Fruit fly (Drosophila melanogaster) whole organism, embryonic: ENCODE measurements around the gene CG1998.

ENCODE experiments used
- Antp ChIP-seq: fragments of 200-800 bp; sonication (Bioruptor generic); optimal IDR thresholded peaks from 3 replicates; lab custom pipeline; 2016; ENCODE audit warnings: missing biosample characterization, missing genetic modification characterization
- CG10267 ChIP-seq: fragments of 200-800 bp; sonication (Bioruptor generic); optimal IDR thresholded peaks from 2 replicates; lab custom pipeline; 2018; ENCODE audit warnings: missing biosample characterization, mild to moderate bottlenecking, missing genetic modification characterization, moderate library complexity
- CG10543 ChIP-seq: fragments of 200-800 bp; sonication (Bioruptor generic); optimal IDR thresholded peaks from 3 replicates; lab custom pipeline; 2017; ENCODE audit warnings: missing biosample characterization, mild to moderate bottlenecking, missing genetic modification characterization, moderate library complexity
- CG12104 ChIP-seq: fragments of 200-800 bp; sonication (Bioruptor generic); optimal IDR thresholded peaks from 3 replicates; lab custom pipeline; 2016; ENCODE audit warnings: missing biosample characterization, missing genetic modification characterization
- CG12659 ChIP-seq: fragments of 200-800 bp; sonication (Bioruptor generic); optimal IDR thresholded peaks from 3 replicates; lab custom pipeline; 2017; ENCODE audit warnings: mild to moderate bottlenecking, missing biosample characterization, missing genetic modification reagents, missing genetic modification characterization
- CG14710 ChIP-seq: fragments of 200-800 bp; sonication (Bioruptor generic); optimal IDR thresholded peaks from 3 replicates; lab custom pipeline; 2019; ENCODE audit warnings: missing biosample characterization, mild to moderate bottlenecking, missing genetic modification characterization, moderate library complexity
- CG17802 ChIP-seq: fragments of 200-800 bp; sonication (Bioruptor generic); optimal IDR thresholded peaks from 2 replicates; lab custom pipeline; 2018; ENCODE audit warnings: missing biosample characterization, mild to moderate bottlenecking, missing genetic modification characterization, moderate library complexity
- CG1832 ChIP-seq: fragments of 200-800 bp; sonication (Bioruptor generic); optimal IDR thresholded peaks from 2 replicates; lab custom pipeline; 2017; ENCODE audit warnings: missing biosample characterization, mild to moderate bottlenecking, missing genetic modification characterization, inconsistent platforms
- CG18764 ChIP-seq: fragments of 200-800 bp; sonication (Bioruptor generic); optimal IDR thresholded peaks from 3 replicates; lab custom pipeline; 2016; ENCODE audit warnings: missing biosample characterization, missing genetic modification characterization
- CG2120 ChIP-seq: fragments of 200-800 bp; sonication (Bioruptor generic); optimal IDR thresholded peaks from 3 replicates; lab custom pipeline; 2016; ENCODE audit warnings: missing biosample characterization, missing genetic modification characterization
- CG30020 ChIP-seq: fragments of 200-800 bp; optimal IDR thresholded peaks from 2 replicates; lab custom pipeline; 2019; ENCODE audit warnings: missing biosample characterization, mild to moderate bottlenecking, missing genetic modification characterization, moderate library complexity
- CG31388 ChIP-seq: fragments of 200-800 bp; sonication (Bioruptor generic); optimal IDR thresholded peaks from 2 replicates; lab custom pipeline; 2016; ENCODE audit warnings: missing biosample characterization, missing genetic modification characterization
- CG32532 ChIP-seq: fragments of 200-800 bp; sonication (Bioruptor generic); IDR thresholded peaks from 2 replicates; pipeline ENCODE4 v1.3.6; 2022; ENCODE audit warnings: missing biosample characterization, missing genetic modification characterization
- CG4282 ChIP-seq: fragments of 200-800 bp; sonication (Bioruptor generic); optimal IDR thresholded peaks from 2 replicates; lab custom pipeline; 2016; ENCODE audit warnings: missing biosample characterization, missing genetic modification characterization
- CG4820 ChIP-seq: fragments of 200-800 bp; sonication (Bioruptor generic); optimal IDR thresholded peaks from 3 replicates; lab custom pipeline; 2016; ENCODE audit warnings: missing biosample characterization, missing genetic modification characterization
- CG6272 ChIP-seq: fragments of 200-800 bp; sonication (Bioruptor generic); IDR thresholded peaks from 2 replicates; pipeline ENCODE4 v1.3.6; 2022; ENCODE audit warnings: missing biosample characterization, missing genetic modification characterization
- CG9437 ChIP-seq: fragments of 200-800 bp; sonication (Bioruptor generic); optimal IDR thresholded peaks from 2 replicates; lab custom pipeline; 2018; ENCODE audit warnings: missing biosample characterization, mild to moderate bottlenecking, missing genetic modification characterization
- CG9609 ChIP-seq: fragments of 200-800 bp; sonication (Bioruptor generic); optimal IDR thresholded peaks from 3 replicates; lab custom pipeline; 2016; ENCODE audit warnings: missing biosample characterization, missing genetic modification characterization
- CG9797 ChIP-seq: fragments of 200-800 bp; sonication (Bioruptor generic); optimal IDR thresholded peaks from 3 replicates; lab custom pipeline; 2018; ENCODE audit warnings: missing biosample characterization, mild to moderate bottlenecking, missing genetic modification characterization
- CHES-1-like ChIP-seq: fragments of 200-800 bp; sonication (Bioruptor generic); optimal IDR thresholded peaks from 2 replicates; lab custom pipeline; 2016; ENCODE audit warnings: missing biosample characterization, missing genetic modification characterization
- Dad ChIP-seq: fragments of 200-800 bp; sonication (Bioruptor generic); optimal IDR thresholded peaks from 3 replicates; lab custom pipeline; 2016; ENCODE audit warnings: missing biosample characterization, missing genetic modification characterization
- ERR ChIP-seq: fragments of 200-800 bp; sonication (Bioruptor generic); optimal IDR thresholded peaks from 2 replicates; lab custom pipeline; 2016; ENCODE audit warnings: missing biosample characterization, missing genetic modification characterization
- Ets65A ChIP-seq: fragments of 200-800 bp; sonication (Bioruptor generic); peaks from one replicate; lab custom pipeline; 2016; ENCODE audit warnings: missing biosample characterization, missing genetic modification characterization
- HLHmδ ChIP-seq: fragments of 200-800 bp; sonication (Bioruptor generic); optimal IDR thresholded peaks from 2 replicates; lab custom pipeline; 2018; ENCODE audit warnings: missing biosample characterization, mild to moderate bottlenecking, missing genetic modification characterization, moderate library complexity
- Mad ChIP-seq: fragments of 200-800 bp; sonication (Bioruptor generic); optimal IDR thresholded peaks from 2 replicates; lab custom pipeline; 2016; ENCODE audit warnings: missing biosample characterization, missing genetic modification characterization
- Myb ChIP-seq: fragments of 200-800 bp; sonication (Bioruptor generic); optimal IDR thresholded peaks from 2 replicates; lab custom pipeline; 2016; ENCODE audit warnings: missing biosample characterization, missing genetic modification characterization
- Opbp ChIP-seq: fragments of 200-800 bp; sonication (Bioruptor generic); IDR thresholded peaks from 3 replicates; pipeline ENCODE4 v1.3.6; 2022; ENCODE audit warnings: missing biosample characterization, missing genetic modification characterization; ENCODE audit not compliant: partially characterized antibody
- Ptx1 ChIP-seq: fragments of 200-800 bp; sonication (Bioruptor generic); IDR thresholded peaks from 2 replicates; pipeline ENCODE4 v1.3.6; 2022; ENCODE audit warnings: missing biosample characterization, missing genetic modification characterization
- Sox100B ChIP-seq: fragments of 200-800 bp; sonication (Bioruptor generic); optimal IDR thresholded peaks from 3 replicates; lab custom pipeline; 2018; ENCODE audit warnings: missing biosample characterization, mild to moderate bottlenecking, missing genetic modification characterization
- aop ChIP-seq: fragments of 200-800 bp; sonication (Bioruptor generic); IDR thresholded peaks from 2 replicates; pipeline ENCODE4 v1.3.6; 2022; ENCODE audit warnings: missing biosample characterization, missing genetic modification characterization
- cg ChIP-seq: fragments of 200-800 bp; sonication (Bioruptor generic); optimal IDR thresholded peaks from 3 replicates; lab custom pipeline; 2019; ENCODE audit warnings: missing biosample characterization, mild to moderate bottlenecking, missing genetic modification characterization, moderate library complexity
- ci ChIP-seq: fragments of 200-800 bp; sonication (Bioruptor generic); IDR thresholded peaks from 3 replicates; pipeline ENCODE4 v1.3.6; 2022; ENCODE audit warnings: missing biosample characterization, missing genetic modification characterization
- dpn ChIP-seq, 2 experiments: fragments of 200-800 bp; sonication (Bioruptor generic); optimal IDR thresholded peaks; 3 replicates each; lab custom pipeline; 2016; ENCODE audit warnings: missing biosample characterization in 2 of 2, missing genetic modification characterization in 2 of 2
- eve ChIP-seq, 2 experiments: fragments of >200 bp; optimal IDR thresholded peaks; 2 replicates each; lab custom pipeline; 2017; ENCODE audit warnings: missing biosample characterization in 2 of 2, missing genetic modification characterization in 2 of 2
- fd102C ChIP-seq: fragments of 200-800 bp; sonication (Bioruptor generic); optimal IDR thresholded peaks from 2 replicates; lab custom pipeline; 2018; ENCODE audit warnings: missing biosample characterization, mild to moderate bottlenecking, missing genetic modification characterization, moderate library complexity
- fd64A ChIP-seq: fragments of 200-800 bp; sonication (Bioruptor generic); optimal IDR thresholded peaks from 3 replicates; lab custom pipeline; 2018; ENCODE audit warnings: missing biosample characterization, mild to moderate bottlenecking, missing genetic modification characterization
- ken ChIP-seq: fragments of 200-800 bp; sonication (Bioruptor generic); IDR thresholded peaks from 3 replicates; pipeline ENCODE4 v1.3.6; 2022; ENCODE audit warnings: missing biosample characterization, missing genetic modification characterization
- mam ChIP-seq: fragments of 200-800 bp; sonication (Bioruptor generic); optimal IDR thresholded peaks from 3 replicates; lab custom pipeline; 2016; ENCODE audit warnings: missing biosample characterization, missing genetic modification characterization
- p53 ChIP-seq: fragments of 200-800 bp; sonication (Bioruptor generic); optimal IDR thresholded peaks from 2 replicates; lab custom pipeline; 2016; ENCODE audit warnings: missing biosample characterization, missing genetic modification characterization
- pfk ChIP-seq: fragments of 200-800 bp; sonication (Bioruptor generic); optimal IDR thresholded peaks from 2 replicates; lab custom pipeline; 2018; ENCODE audit warnings: missing biosample characterization, mild to moderate bottlenecking, missing genetic modification characterization, moderate library complexity
- pnt ChIP-seq: fragments of 200-800 bp; sonication (Bioruptor generic); optimal IDR thresholded peaks from 3 replicates; lab custom pipeline; 2016; ENCODE audit warnings: missing biosample characterization, missing genetic modification characterization
- repo ChIP-seq: fragments of 200-800 bp; sonication (Bioruptor generic); optimal IDR thresholded peaks from 2 replicates; lab custom pipeline; 2016; ENCODE audit warnings: missing biosample characterization, missing genetic modification characterization
- run ChIP-seq: fragments of 200-800 bp; sonication (Bioruptor generic); optimal IDR thresholded peaks from 3 replicates; lab custom pipeline; 2018; ENCODE audit warnings: missing biosample characterization, mild to moderate bottlenecking, missing genetic modification characterization
- slbo ChIP-seq: fragments of 200-800 bp; sonication (Bioruptor generic); IDR thresholded peaks from 2 replicates; pipeline ENCODE4 v1.3.6; 2022; ENCODE audit warnings: missing biosample characterization, missing genetic modification characterization
- sna ChIP-seq: fragments of 200-800 bp; sonication (Bioruptor generic); IDR thresholded peaks from 2 replicates; pipeline ENCODE4 v1.3.6; 2022; ENCODE audit warnings: missing biosample characterization, missing genetic modification characterization; ENCODE audit not compliant: partially characterized antibody
- so ChIP-seq: fragments of 200-800 bp; sonication (Bioruptor generic); IDR thresholded peaks from 3 replicates; pipeline ENCODE4 v1.3.6; 2022; ENCODE audit warnings: missing biosample characterization, missing genetic modification characterization
- sob ChIP-seq: fragments of 200-800 bp; sonication (Bioruptor generic); IDR thresholded peaks from 2 replicates; pipeline ENCODE4 v1.3.6; 2022; ENCODE audit warnings: missing biosample characterization, missing genetic modification characterization
- stwl ChIP-seq: fragments of 200-800 bp; sonication (Bioruptor generic); optimal IDR thresholded peaks from 3 replicates; lab custom pipeline; 2018; ENCODE audit warnings: missing biosample characterization, mild to moderate bottlenecking, missing genetic modification characterization, moderate library complexity
- trh ChIP-seq: fragments of 200-800 bp; sonication (Bioruptor generic); optimal IDR thresholded peaks from 2 replicates; lab custom pipeline; 2016; ENCODE audit warnings: missing biosample characterization, missing genetic modification characterization
- vfl ChIP-seq: fragments of 200-800 bp; sonication (Bioruptor generic); optimal IDR thresholded peaks from 2 replicates; lab custom pipeline; 2016; ENCODE audit warnings: missing biosample characterization, missing genetic modification characterization

Gene CG1998

dm6 chrX:13412941-13413613 lies at the start of gene CG1998, which contains the start of gene Set2 (continued):
- TF ChIP-seq ken (GFP tag; lab: Robert Waterston, UW), result peak; percentile 57; the same call in 2 of the 3 replicates
- no peak for TF ChIP-seq eve (GFP tag; optimal IDR thresholded peaks at IDR 0.05; lab: Kevin White, UChicago)
- peak; percentile 93 for TF ChIP-seq CG10267
- no peak for TF ChIP-seq CG31388
- TF ChIP-seq sna (GFP tag; lab: Robert Waterston, UW), result no peak
- TF ChIP-seq stwl, result peak; percentile 92
- TF ChIP-seq ERR (GFP tag; lab: Kevin White, UChicago), result peak; percentile 24
- TF ChIP-seq fd64A (GFP tag; lab: Kevin White, UChicago), result no peak
- peak; percentile 56 for TF ChIP-seq CG2120 (GFP tag; lab: Kevin White, UChicago)
- TF ChIP-seq trh (GFP tag; lab: Kevin White, UChicago), result no peak
- TF ChIP-seq so (GFP tag; lab: Robert Waterston, UW), result peak; percentile 27; the same call in 1 of the 3 replicates
- peak; percentile 84 for TF ChIP-seq cg (GFP tag; lab: Kevin White, UChicago)
- TF ChIP-seq aop, result no peak
- peak; percentile 94 for TF ChIP-seq CG9797 (GFP tag; lab: Kevin White, UChicago)
- TF ChIP-seq Mad (GFP tag; lab: Kevin White, UChicago), result peak; percentile 46
- TF ChIP-seq CG18764 (GFP tag; lab: Kevin White, UChicago), result no peak
- TF ChIP-seq CG9437, result peak; percentile 65
- no peak for TF ChIP-seq CG30020 (tag; lab: Kevin White, UChicago)
- TF ChIP-seq run (tag; lab: Kevin White, UChicago), result no peak
- TF ChIP-seq CG12659 (GFP tag; lab: Kevin White, UChicago), result peak; percentile 80
- peak; percentile 38 for TF ChIP-seq Dad
- TF ChIP-seq CG4282, result no peak
- peak; percentile 90 for TF ChIP-seq Myb (GFP tag; lab: Kevin White, UChicago)
- TF ChIP-seq CG17802 (tag; lab: Kevin White, UChicago), result no peak
- TF ChIP-seq pnt (GFP tag; lab: Kevin White, UChicago), result peak; percentile 1
- peak; percentile 89 for TF ChIP-seq CG1832 (GFP tag; lab: Kevin White, UChicago)
- TF ChIP-seq mam, result peak; percentile 10
- peak; percentile 45; the same call in 1 of the 2 replicates for TF ChIP-seq CG32532 (GFP tag; lab: Robert Waterston, UW)
- TF ChIP-seq Sox100B (GFP tag; lab: Kevin White, UChicago), result no peak
- TF ChIP-seq sob, result peak; percentile 65
- TF ChIP-seq fd102C (GFP tag; lab: Kevin White, UChicago), result no peak
- no peak for TF ChIP-seq CG12104
- peak; percentile 34 for TF ChIP-seq pfk (GFP tag; lab: Kevin White, UChicago)
- TF ChIP-seq p53 (GFP tag; lab: Kevin White, UChicago), result peak; percentile 25
- TF ChIP-seq CG6272, result 0 out of 2 replicates have a peak, but pooled peaks have one; percentile 18
- TF ChIP-seq HLHmδ (GFP tag; lab: Kevin White, UChicago), result peak; percentile 26
- TF ChIP-seq ci, result peak; percentile 72
- TF ChIP-seq Ptx1, result peak; percentile 29; the same call in 1 of the 2 replicates
- peak; percentile 73 for TF ChIP-seq CHES-1-like
- peak; percentile 81 for TF ChIP-seq CG14710
- peak; percentile 16 for TF ChIP-seq repo (GFP tag; lab: Kevin White, UChicago)
- TF ChIP-seq vfl (GFP tag; lab: Kevin White, UChicago), result peak; percentile 10
- peak; percentile 32 for TF ChIP-seq CG10543
- TF ChIP-seq slbo, result peak; percentile 29; the same call in 1 of the 2 replicates
- TF ChIP-seq Antp, result peak; percentile 26
- TF ChIP-seq dpn (GFP tag; optimal IDR thresholded peaks at IDR 0.05; lab: Kevin White, UChicago), result peak in 1 of 2 experiments; percentile 47
- peak; percentile 38 for TF ChIP-seq CG9609
- TF ChIP-seq CG4820 (GFP tag; lab: Kevin White, UChicago), result no peak
- peak; percentile 66; the same call in 2 of the 3 replicates for TF ChIP-seq Opbp (GFP tag; lab: Robert Waterston, UW)
- peak; percentile 95 for TF ChIP-seq Ets65A
